Worm (Caenorhabditis elegans): ENCODE results near the gene T20G5.12.

The T20G5.12 gene

DNA sequence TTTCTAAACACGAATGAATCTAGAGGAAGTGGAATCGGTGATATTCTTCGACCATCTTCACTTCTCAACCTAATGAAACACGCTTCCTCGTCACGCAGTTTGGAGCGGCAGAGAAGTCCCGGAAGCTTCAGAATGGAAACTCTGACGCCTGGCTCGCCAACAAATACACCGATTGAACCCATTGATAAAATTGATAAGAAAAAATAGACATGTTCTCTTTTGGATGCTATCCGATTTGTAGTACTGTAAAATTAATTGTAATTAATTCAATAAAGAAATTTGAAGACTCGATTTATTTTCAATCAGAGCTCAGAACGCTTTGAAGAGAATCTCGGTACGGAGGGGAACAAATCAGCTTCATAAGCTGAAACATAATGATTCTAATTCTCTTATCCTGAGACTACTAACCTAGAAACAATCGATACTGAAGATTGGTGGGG lies 13.2 kb downstream of the T20G5.12 start (continued):
- TF ChIP-seq nhr-90 (tag; optimal IDR thresholded peaks at IDR 0.05), result peak; percentile 68
- TF ChIP-seq ceh-100 (GFP tag; IDR thresholded peaks at IDR 0.05), result 0 out of 2 replicates have a peak, but pooled peaks have one; percentile 20
- TF ChIP-seq Y95B8A.8 (GFP tag; IDR thresholded peaks at IDR 0.05), result peak; percentile 79
- peak; percentile 53 for TF ChIP-seq F22D6.2 (tag; optimal IDR thresholded peaks at IDR 0.05)
- TF ChIP-seq let-526 (GFP tag; IDR thresholded peaks at IDR 0.05), result peak; percentile 87
- peak; percentile 2 for TF ChIP-seq die-1 (tag; optimal IDR thresholded peaks at IDR 0.05)
- 0 out of 2 replicates have a peak, but pooled peaks have one; percentile 6 for TF ChIP-seq ceh-58 (GFP tag; IDR thresholded peaks at IDR 0.05)
- TF ChIP-seq T26A5.8 (tag; optimal IDR thresholded peaks at IDR 0.05), result peak; percentile 22
- TF ChIP-seq let-607 (tag; optimal IDR thresholded peaks at IDR 0.05), result peak; percentile 39 to 71
- no peak for TF ChIP-seq rpc-1 (optimal IDR thresholded peaks at IDR 0.05)
- no peak for TF ChIP-seq rpc-1 (tag; optimal IDR thresholded peaks at IDR 0.05)
- no peak for TF ChIP-seq nhr-120 (GFP tag; IDR thresholded peaks at IDR 0.05)
- no peak for TF ChIP-seq K12H6.12 (tag; optimal IDR thresholded peaks at IDR 0.05)
- TF ChIP-seq hmg-1.2 (GFP tag; IDR thresholded peaks at IDR 0.05), result peak; percentile 55
- TF ChIP-seq pha-4 (tag; optimal IDR thresholded peaks at IDR 0.05), result no peak
- peak; percentile 49 for TF ChIP-seq gei-17 (GFP tag; optimal IDR thresholded peaks at IDR 0.05)
- peak; percentile 95 for TF ChIP-seq ama-1 (optimal IDR thresholded peaks at IDR 0.05)
- TF ChIP-seq ama-1 (GFP tag; optimal IDR thresholded peaks at IDR 0.05), result peak; percentile 61 to 77
- TF ChIP-seq Y79H2A.3 (GFP tag; conservative IDR thresholded peaks at IDR 0.05), result 0 out of 2 replicates have a peak, but pooled peaks have one; percentile 42
- TF ChIP-seq lin-35 (GFP tag; optimal IDR thresholded peaks at IDR 0.05), result peak in 1 of 3 experiments; percentile 71
- TF ChIP-seq pbrm-1 (GFP tag; IDR thresholded peaks at IDR 0.05), result 0 out of 2 replicates have a peak, but pooled peaks have one; percentile 59
- peak; percentile 81 for TF ChIP-seq madf-10 (tag; optimal IDR thresholded peaks at IDR 0.05)
- TF ChIP-seq snpc-1.1 (tag; optimal IDR thresholded peaks at IDR 0.05; ENCODE audit: insufficient read depth), result peak; percentile 45
- no peak for TF ChIP-seq egl-44 (GFP tag; IDR thresholded peaks at IDR 0.05)
- peak; percentile 11 for TF ChIP-seq F57A8.1 (GFP tag; optimal IDR thresholded peaks at IDR 0.05)
- TF ChIP-seq C06A6.2 (GFP tag; conservative IDR thresholded peaks at IDR 0.05), result peak; percentile 58; the same call in 1 of the 2 replicates
- peak; percentile 28; the same call in 1 of the 2 replicates for TF ChIP-seq C17E4.6 (GFP tag; IDR thresholded peaks at IDR 0.05)
- TF ChIP-seq mxl-1 (tag; optimal IDR thresholded peaks at IDR 0.05), result peak; percentile 45
- 0 out of 2 replicates have a peak, but pooled peaks have one; percentile 29 for TF ChIP-seq D2030.7 (GFP tag; IDR thresholded peaks at IDR 0.05)
- TF ChIP-seq athp-1 (tag; optimal IDR thresholded peaks at IDR 0.05), result peak; percentile 92
- no peak for TF ChIP-seq hlh-26 (GFP tag; conservative IDR thresholded peaks at IDR 0.05)
- TF ChIP-seq ekl-4 (GFP tag; IDR thresholded peaks at IDR 0.05), result peak; percentile 82
- TF ChIP-seq ztf-3 (GFP tag; optimal IDR thresholded peaks at IDR 0.05), result peak; percentile 80
- peak; percentile 69 for TF ChIP-seq lin-40 (tag; optimal IDR thresholded peaks at IDR 0.05)
- no peak for TF ChIP-seq ceh-91 (GFP tag; IDR thresholded peaks at IDR 0.05)
- peak; percentile 58; the same call in 1 of the 2 replicates for TF ChIP-seq hsf-1 (GFP tag; IDR thresholded peaks at IDR 0.05)
- no peak for TF ChIP-seq F49E8.2 (tag; optimal IDR thresholded peaks at IDR 0.05; ENCODE audit: insufficient read depth)
- no peak for TF ChIP-seq aptf-3 (GFP tag; IDR thresholded peaks at IDR 0.05)
- TF ChIP-seq dox-1 (GFP tag; IDR thresholded peaks at IDR 0.05), result peak; percentile 72
- TF ChIP-seq chd-7 (tag; optimal IDR thresholded peaks at IDR 0.05), result peak; percentile 89
- TF ChIP-seq sptf-2 (GFP tag; optimal IDR thresholded peaks at IDR 0.05), result no peak
- TF ChIP-seq madf-3 (GFP tag; IDR thresholded peaks at IDR 0.05), result 0 out of 2 replicates have a peak, but pooled peaks have one; percentile 45
- peak; percentile 86 for TF ChIP-seq ZK185.1 (tag; optimal IDR thresholded peaks at IDR 0.05; ENCODE audit: poor library complexity, severe bottlenecking)
- TF ChIP-seq nhr-80 (tag; optimal IDR thresholded peaks at IDR 0.05), result peak; percentile 54
- TF ChIP-seq tlf-1 (GFP tag; optimal IDR thresholded peaks at IDR 0.05), result peak; percentile 93
- 0 out of 2 replicates have a peak, but pooled peaks have one; percentile 26 for TF ChIP-seq nfya-2 (GFP tag; IDR thresholded peaks at IDR 0.05)
- TF ChIP-seq Y56A3A.18 (GFP tag; IDR thresholded peaks at IDR 0.05), result peak; percentile 94
- TF ChIP-seq ztf-25 (GFP tag; IDR thresholded peaks at IDR 0.05), result no peak
- TF ChIP-seq cebp-2 (GFP tag; IDR thresholded peaks at IDR 0.05), result peak; percentile 52; the same call in 1 of the 2 replicates
